Fruit fly (Drosophila melanogaster): Measurements from ENCODE around the gene CG31717.

Gene CG31717

dm6 chr2L:10276846-10277245 is 26.3 kb downstream of the CG31717 start (continued):
- no peak for TF ChIP-seq net (GFP tag; optimal IDR thresholded peaks at IDR 0.05)
- TF ChIP-seq CG8632 (GFP tag; optimal IDR thresholded peaks at IDR 0.05) = peak; percentile 22
- no peak for TF ChIP-seq dsx (GFP tag; optimal IDR thresholded peaks at IDR 0.05; ENCODE audit: poor library complexity, severe bottlenecking)
- TF ChIP-seq Blimp-1 (GFP tag; optimal IDR thresholded peaks at IDR 0.05) = no peak
- TF ChIP-seq achi (GFP tag; optimal IDR thresholded peaks at IDR 0.05) = peak; percentile 58
- TF ChIP-seq CG11902 (GFP tag; optimal IDR thresholded peaks at IDR 0.05) = peak; percentile 3
- TF ChIP-seq fd85E (GFP tag; optimal IDR thresholded peaks at IDR 0.05) = no peak

- TF ChIP-seq spab (GFP tag; optimal IDR thresholded peaks at IDR 0.05) = no peak
- TF ChIP-seq CG11902 (GFP tag; optimal IDR thresholded peaks at IDR 0.05) = no peak
- TF ChIP-seq fkh (GFP tag; optimal IDR thresholded peaks at IDR 0.05) = peak; percentile 84
- TF ChIP-seq Eip93F (GFP tag; optimal IDR thresholded peaks at IDR 0.05) = no peak
- TF ChIP-seq ss (GFP tag; optimal IDR thresholded peaks at IDR 0.05) = no peak
- no peak for TF ChIP-seq CG1621 (tag; optimal IDR thresholded peaks at IDR 0.05)
Observed at dm6 chr2L:10277362-10277761, 26.8 kb downstream of the CG31717 start.

dm6 chr2L:10278658-10279057 is 28.1 kb downstream of the CG31717 start, which contains the start of gene Utx:
Gene Utx (minus strand): TSS chr2L:10278811.
- TF ChIP-seq CG6163 (GFP tag; IDR thresholded peaks at IDR 0.05) (no peak), Eip93F (GFP tag; optimal IDR thresholded peaks at IDR 0.05) (peak; percentile 1), acj6 (GFP tag; optimal IDR thresholded peaks at IDR 0.05) (no peak), CG11762 (GFP tag; optimal IDR thresholded peaks at IDR 0.05; ENCODE audit: insufficient read depth) (no peak), CG3032 (tag; optimal IDR thresholded peaks at IDR 0.05) (peak; percentile 19), CG10669 (GFP tag; optimal IDR thresholded peaks at IDR 0.05) (no peak), esn (GFP tag; optimal IDR thresholded peaks at IDR 0.05) (peak; percentile 14), CG11294 (GFP tag; IDR thresholded peaks at IDR 0.05) (no peak), CG31627 (GFP tag; optimal IDR thresholded peaks at IDR 0.05) (peak; percentile 0), CG16779 (tag; optimal IDR thresholded peaks at IDR 0.05) (no peak), lz (GFP tag; optimal IDR thresholded peaks at IDR 0.05) (peak; percentile 12), CG11902 (GFP tag; optimal IDR thresholded peaks at IDR 0.05) (no peak)

dm6 chr2L:10280772-10281171 is 30.2 kb downstream of the CG31717 start, which contains the start of gene CG34043:
Gene CG34043 (minus strand): TSS chr2L:10280872.
- TF ChIP-seq Hr39 (GFP tag; optimal IDR thresholded peaks at IDR 0.05) (no peak), dac (GFP tag; optimal IDR thresholded peaks at IDR 0.05) (no peak), svp (GFP tag) (no peak), CG10669 (GFP tag; optimal IDR thresholded peaks at IDR 0.05) (no peak), CG11294 (GFP tag; IDR thresholded peaks at IDR 0.05) (no peak), salr (GFP tag; optimal IDR thresholded peaks at IDR 0.05) (no peak), topi (GFP tag; optimal IDR thresholded peaks at IDR 0.05) (no peak), CG16779 (tag; optimal IDR thresholded peaks at IDR 0.05) (no peak), Met (GFP tag; optimal IDR thresholded peaks at IDR 0.05) (no peak), CG31627 (GFP tag; optimal IDR thresholded peaks at IDR 0.05) (no peak), CG4318 (GFP tag; optimal IDR thresholded peaks at IDR 0.05) (no peak), CG11762 (GFP tag; optimal IDR thresholded peaks at IDR 0.05; ENCODE audit: insufficient read depth) (no peak), Eip78C (GFP tag) (no peak), esn (GFP tag; optimal IDR thresholded peaks at IDR 0.05) (no peak), spab (GFP tag; optimal IDR thresholded peaks at IDR 0.05) (no peak), Eip93F (GFP tag; optimal IDR thresholded peaks at IDR 0.05) (no peak), acj6 (GFP tag; optimal IDR thresholded peaks at IDR 0.05) (no peak)

- no peak for TF ChIP-seq ss (GFP tag; optimal IDR thresholded peaks at IDR 0.05)
- no peak for TF ChIP-seq CG1621 (tag; optimal IDR thresholded peaks at IDR 0.05)
- TF ChIP-seq CG34406 (GFP tag; optimal IDR thresholded peaks at IDR 0.05) = no peak
- TF ChIP-seq Smox (GFP tag; optimal IDR thresholded peaks at IDR 0.05) = no peak
- no peak for TF ChIP-seq CG10631 (GFP tag; optimal IDR thresholded peaks at IDR 0.05)
- no peak for TF ChIP-seq CG6808 (GFP tag; optimal IDR thresholded peaks at IDR 0.05)
- no peak for TF ChIP-seq CG11294 (GFP tag; IDR thresholded peaks at IDR 0.05)
- no peak for TF ChIP-seq CG3919 (GFP tag; optimal IDR thresholded peaks at IDR 0.05)
Observed at dm6 chr2L:10291276-10291675, 40.7 kb downstream of the CG31717 start.

Data from whole organism, prepupa.